Worm (Caenorhabditis elegans): ENCODE measurements around the gene Y57G11C.5.
"Not testable (repeated sequence)": the region's sequence is repeated elsewhere in the genome, so short reads cannot be mapped to it uniquely, and the experiment has no call there.

Y57G11C.5 gene

DNA sequence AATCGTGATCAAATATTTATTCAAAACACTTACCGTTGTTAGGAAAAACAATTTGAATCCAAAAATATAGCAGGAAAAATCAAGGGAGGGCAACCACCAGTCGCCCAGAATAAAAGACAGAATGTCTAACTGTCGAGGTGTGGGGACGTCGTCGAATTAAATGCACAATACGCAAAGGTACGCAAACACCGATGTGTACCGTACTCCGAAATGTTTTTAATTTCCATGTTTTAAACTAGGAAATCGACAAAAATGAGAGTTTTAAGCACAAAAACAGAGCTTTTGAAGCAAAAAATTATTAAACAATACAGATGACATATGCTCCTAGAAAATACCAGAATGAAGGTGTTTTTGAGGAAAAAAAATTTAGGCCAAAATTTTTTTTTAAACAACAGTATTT lies 9.2 kb upstream of the Y57G11C.5 start, which contains the start of gene Y57G11C.51:
Gene Y57G11C.51, minus strand, starts transcription at position 101 of the 400 bp plus-strand sequence.
- not testable (repeated sequence) for TF ChIP-seq unc-62 (GFP tag; optimal IDR thresholded peaks at IDR 0.05)

DNA sequence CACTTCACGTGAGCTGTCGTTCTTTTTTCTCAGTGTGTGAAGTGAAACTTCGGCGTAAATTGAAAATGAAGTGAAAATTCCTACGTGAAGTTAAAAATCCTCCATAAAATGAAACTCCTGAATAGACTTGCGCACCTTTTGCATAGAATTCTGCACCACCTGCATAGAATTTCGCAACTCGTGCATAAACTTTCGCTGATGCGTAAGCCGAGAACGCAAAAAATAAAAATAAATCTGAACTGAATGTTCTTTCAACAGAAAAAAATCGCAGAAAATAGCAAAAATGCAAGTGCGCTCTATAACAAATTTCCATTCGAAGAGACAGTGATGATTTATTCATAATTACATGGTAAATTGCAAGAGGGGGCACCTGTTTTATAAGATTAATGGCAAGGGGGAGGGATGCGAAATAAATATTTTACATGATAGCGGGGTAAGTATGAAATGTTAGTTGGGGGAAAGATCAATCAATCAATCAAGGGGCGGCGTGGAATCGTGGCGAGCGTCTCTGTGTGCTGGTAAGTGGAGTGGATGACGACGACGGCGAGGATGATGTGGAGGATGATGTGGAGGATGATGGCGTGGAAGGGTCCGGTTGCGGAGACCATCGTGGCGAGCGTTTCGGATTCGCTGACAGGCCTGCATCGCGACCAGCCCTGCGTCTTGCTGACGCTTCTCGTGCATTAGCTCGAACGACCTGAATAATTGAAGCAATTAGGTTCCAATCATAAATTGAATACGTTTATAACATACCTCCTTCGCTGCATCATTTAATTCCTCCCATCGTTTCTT lies 8.2 kb upstream of the Y57G11C.5 start, which contains the start of gene Y57G11C.36:
Gene Y57G11C.36, minus strand, starts transcription at position 502 of the 792 bp plus-strand sequence.
- TF ChIP-seq unc-62 (GFP tag; optimal IDR thresholded peaks at IDR 0.05), result no peak

DNA sequence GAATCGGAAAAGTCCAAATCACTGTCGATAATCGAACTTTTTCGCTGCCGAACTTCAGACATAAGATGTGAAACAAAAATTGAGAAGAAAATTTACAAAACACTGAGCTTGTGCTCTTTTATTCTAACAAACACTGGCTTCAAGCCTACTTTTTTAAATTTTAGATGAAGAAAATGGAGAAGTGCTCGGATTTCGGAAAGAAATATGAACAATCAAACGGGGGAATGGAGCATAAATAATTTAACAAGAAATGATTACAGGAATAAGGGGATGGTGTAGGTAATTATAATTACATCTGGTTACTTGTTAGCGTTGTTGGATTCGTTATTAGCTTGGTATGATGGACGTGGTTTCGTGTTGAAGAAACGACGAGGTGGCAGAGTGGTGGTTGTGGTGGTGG lies 6.1 kb upstream of the Y57G11C.5 start, which contains the start of gene degl-1:
Gene degl-1, minus strand, starts transcription at position 101 of the 400 bp plus-strand sequence.
- TF ChIP-seq unc-62 (GFP tag; optimal IDR thresholded peaks at IDR 0.05), result no peak

DNA sequence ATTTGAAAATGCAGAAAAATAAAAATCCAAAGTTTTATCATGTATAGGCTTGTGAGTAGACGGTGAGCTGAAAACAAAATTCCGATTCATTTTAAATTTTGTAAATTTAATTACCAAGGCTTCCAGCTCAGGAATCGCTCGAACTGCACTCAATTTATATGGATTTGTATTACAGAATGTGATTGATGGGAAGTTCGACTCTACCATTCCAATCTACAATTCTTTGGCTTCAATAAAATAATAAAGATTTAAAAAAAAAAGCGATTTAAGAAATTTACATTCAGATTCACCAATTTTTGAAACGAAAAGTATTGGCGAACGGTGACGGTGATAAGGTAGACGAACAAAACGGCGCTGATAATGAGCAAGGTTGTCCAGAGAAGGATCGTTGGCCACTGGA lies 5.4 kb upstream of the Y57G11C.5 start:
- no peak for TF ChIP-seq unc-62 (GFP tag; optimal IDR thresholded peaks at IDR 0.05)

DNA sequence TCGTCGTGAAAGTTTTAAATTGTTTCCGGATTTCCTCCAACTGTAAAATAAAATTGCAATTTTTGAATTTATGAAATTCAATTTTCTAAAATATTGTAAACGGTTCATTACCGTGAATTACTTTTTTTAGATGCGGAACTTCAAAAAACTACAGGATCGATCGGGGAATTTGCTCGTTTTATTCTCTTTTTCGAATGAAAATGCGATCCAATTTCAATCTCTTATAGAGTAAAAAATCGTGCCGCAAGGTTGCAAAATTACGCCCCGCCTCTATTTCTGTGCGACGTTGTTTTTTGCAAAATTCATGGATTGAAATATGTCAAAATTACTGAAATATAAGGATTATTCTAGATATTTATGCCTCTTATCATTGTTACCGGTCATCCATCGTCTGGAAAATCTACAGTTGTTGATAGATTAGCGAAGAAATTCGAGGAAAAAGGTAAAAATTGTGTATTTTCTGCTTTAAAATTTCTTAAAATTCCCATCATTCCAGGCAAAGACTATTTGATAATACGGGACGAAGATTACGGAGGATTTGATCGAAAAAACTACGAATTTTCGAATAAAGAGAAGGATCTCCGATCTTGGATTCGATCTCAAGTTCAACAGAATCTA lies 4.1 kb upstream of the Y57G11C.5 start, which contains the start of gene Y57G11C.43:
Gene Y57G11C.43, plus strand, starts transcription at position 224 of the 618 bp plus-strand sequence.
- TF ChIP-seq unc-62 (GFP tag; optimal IDR thresholded peaks at IDR 0.05), result no peak

DNA sequence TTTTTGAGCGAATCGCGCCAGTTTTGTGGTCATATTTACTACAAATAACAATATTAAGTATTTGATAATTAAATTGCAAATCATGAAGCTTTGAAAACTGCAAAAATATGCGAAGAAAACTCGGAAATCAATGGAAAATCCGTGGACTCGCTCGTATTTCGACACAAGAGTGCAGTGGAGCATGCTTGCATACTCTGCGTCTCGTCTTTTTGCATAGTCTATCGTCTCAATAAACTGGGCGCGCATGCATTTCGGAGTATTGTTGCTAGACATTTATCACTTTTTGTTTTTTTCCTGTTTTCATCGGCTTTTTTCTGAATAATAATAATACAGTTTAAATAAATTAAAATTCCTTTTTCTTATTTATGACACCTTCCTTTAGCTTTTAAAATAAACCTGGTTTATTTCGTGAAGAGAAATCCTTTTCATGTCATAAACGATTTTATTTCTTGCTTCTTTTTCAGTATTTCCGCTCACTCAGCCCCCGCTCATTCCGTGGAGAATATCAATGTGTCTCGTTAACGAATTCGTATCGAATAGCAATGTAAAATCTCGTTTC lies 2.5 kb upstream of the Y57G11C.5 start, which contains the start of the genes mrps-7 and Y57G11C.3:
Gene mrps-7, minus strand, starts transcription at position 38 of the 559 bp plus-strand sequence.
Gene Y57G11C.3, plus strand, starts transcription at position 509 of the 559 bp plus-strand sequence.
- TF ChIP-seq unc-62 (GFP tag; optimal IDR thresholded peaks at IDR 0.05), result no peak

DNA sequence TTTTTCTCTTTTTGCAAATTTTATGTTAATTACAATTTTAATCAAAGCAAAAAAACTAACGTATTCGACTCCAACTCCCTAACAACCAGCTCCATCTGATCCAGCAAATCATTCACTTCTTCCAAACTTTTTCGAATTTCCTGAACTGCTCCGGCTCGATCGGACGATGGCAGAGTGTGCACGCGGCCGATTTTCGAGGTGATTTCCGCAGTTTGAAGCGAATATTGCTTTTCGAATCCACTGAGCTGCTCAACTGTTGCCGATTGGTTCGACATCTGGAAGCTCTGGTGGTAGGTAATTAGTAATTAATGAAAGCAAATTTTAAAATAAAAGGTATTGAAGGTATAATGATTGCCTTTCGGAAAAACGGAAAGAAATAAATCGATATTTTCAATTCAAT lies 1.1 kb upstream of the Y57G11C.5 start, which contains the start of gene vti-1:
Gene vti-1, minus strand, starts transcription at position 284 of the 400 bp plus-strand sequence.
- TF ChIP-seq unc-62 (GFP tag; optimal IDR thresholded peaks at IDR 0.05), result no peak

DNA sequence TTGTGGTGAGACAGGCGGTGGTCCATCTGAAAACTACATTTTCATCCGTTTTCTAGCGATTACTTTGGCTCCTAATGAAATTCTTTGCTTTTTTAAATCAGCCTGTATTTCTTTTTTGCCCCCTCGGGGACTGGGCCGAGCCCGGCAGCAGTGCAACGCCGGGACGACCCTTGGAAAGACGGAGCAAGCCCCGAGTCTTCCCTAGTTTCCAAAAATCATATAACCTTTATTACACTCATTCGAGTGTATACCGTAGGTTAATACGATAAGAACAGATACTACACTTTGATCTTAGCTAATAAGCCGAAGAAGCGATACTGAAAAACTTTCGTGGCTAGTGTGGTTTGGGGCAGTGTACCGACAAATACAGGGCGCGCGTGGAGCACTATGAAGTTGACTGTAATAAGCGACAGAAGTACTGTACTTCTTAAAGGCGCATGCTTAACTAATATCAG lies 490 bp downstream of the Y57G11C.5 start:
- TF ChIP-seq unc-62 (GFP tag; optimal IDR thresholded peaks at IDR 0.05), result no peak

DNA sequence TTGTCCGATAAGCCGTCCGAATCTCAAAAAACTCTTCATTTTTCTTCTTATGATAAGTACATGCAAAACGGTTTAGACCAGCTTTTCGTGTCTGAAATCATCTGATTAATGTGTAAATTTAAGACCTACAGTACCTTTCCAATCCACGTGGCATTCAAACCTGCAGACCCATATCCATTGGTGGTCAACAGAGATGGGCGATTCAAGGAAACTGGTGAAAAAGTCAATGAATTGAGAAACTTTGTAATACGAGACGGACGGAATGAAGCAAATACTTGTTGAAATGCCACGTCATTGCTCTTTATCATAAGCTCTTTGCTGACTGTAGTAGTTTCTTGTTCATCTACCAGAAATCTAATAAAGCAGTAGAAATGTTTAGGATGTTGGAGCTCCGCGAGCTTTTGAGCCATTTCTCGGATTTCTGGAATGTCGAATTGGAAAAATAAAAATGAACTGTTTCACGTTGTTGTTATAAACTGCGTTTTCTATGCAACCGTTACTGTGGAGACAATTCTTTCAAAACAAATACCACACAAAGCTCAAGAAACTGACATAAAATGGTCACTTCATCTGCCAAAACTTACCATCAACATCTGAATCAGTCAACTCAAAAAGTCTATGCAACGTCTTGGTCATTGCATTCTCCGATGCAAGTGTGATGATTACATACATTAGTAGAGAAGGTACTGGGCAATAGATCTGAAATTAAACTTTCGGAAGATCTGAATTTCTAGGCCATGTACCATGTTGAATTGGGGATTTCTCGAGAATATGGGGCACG lies 1.1 kb downstream of the Y57G11C.5 start:
- TF ChIP-seq unc-62 (GFP tag; optimal IDR thresholded peaks at IDR 0.05), result no peak

DNA sequence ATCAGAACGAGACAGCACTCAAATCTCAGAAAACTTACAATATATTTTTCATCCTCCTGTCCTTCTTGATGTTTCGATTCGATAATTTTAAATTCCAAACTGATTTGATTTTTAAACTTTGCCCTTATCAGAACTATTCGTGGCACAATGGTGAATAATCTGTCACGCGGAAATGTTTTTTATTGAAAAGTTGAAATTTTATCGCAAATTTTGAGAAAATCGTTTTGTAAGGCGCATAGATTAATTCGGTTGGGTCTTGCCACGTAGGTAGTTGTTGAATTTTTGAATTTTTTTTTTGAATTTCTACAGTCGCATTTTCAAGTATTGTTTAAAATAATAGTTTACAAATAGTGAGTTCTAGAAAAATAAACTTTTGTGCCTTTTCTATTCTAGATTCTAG lies 4.4 kb downstream of the Y57G11C.5 start, which contains the start of gene ptp-5.2:
Gene ptp-5.2, minus strand, starts transcription at position 101 of the 400 bp plus-strand sequence.
- TF ChIP-seq unc-62 (GFP tag; optimal IDR thresholded peaks at IDR 0.05), result no peak

DNA sequence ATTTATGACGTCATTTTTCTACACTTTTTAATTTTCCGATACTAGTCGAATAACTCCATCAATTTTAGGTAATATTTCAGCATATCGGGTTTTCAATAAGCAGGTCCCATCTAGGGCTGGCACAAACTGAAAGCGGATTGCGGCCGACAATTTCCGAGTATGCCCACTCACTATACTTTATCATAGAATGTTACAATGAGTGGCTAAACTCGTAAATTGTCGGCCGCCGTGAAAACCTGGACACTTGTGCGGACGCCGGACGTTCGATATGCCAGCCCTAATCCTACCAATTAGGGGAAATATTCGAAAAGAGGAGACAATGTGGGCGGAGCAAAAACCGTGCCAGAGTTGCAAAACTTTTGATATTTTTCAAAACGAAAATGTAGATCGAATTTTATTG lies 5.6 kb downstream of the Y57G11C.5 start:
- no peak for TF ChIP-seq unc-62 (GFP tag; optimal IDR thresholded peaks at IDR 0.05)

DNA sequence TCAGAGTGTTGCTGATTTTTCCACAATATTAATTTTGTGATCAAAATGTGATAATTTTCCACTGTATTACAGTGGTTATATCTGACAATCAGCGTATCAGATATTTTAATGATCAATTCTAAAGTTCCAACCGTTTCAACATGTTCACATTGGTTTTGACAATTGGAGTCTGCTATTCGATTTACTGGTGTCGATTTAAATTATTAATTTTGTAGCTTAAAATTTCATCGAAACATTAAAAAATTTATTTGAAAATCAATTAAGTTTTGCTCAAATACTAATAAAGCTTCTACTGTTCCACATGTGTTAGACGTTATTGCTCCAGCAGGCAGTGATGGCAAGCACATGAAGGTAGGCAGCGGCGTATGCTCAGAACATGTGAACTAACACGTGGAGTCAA lies 7.5 kb downstream of the Y57G11C.5 start:
- TF ChIP-seq unc-62 (GFP tag; optimal IDR thresholded peaks at IDR 0.05), result no peak

DNA sequence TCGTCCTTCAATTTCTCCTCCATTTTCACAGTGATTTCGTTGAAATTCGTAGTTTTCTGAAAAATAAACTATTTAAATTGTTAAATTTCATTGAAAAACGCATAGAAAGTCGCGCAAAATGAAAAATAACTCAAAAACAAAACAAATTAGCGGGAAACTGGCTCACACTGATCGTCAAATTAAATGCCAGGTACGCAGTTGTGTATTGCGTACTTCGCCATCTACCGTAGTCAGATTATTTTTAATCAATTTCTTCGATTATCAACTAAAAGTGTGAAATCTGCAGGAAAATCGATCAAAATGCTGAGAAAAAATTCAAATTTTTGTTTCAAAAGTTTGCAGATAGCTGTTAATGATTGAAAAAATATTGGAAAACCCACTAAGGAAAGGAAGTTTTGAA lies 10.3 kb downstream of the Y57G11C.5 start, which contains the start of gene Y57G11C.499:
Gene Y57G11C.499, minus strand, starts transcription at position 23 of the 400 bp plus-strand sequence.
- no peak for TF ChIP-seq unc-62 (GFP tag; optimal IDR thresholded peaks at IDR 0.05)

DNA sequence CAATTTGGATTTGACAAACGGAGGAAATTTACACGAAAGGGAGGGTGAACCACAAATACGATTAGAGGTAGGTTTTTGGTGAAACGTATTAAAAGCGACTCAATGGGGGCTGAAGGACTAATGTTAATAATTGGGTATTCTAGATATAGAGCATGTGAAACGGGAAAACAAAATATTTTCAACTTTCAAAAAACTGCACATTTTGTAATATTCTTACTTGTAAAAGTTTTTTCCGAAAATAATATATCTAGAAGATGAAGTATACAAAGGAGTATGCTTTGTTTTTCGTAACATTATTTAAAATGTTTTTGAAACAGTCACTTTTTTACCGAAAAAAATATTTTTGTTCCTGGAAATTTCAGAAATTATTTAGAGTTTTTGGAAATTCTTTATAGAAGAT lies 23.3 kb downstream of the Y57G11C.5 start:
- no peak for TF ChIP-seq unc-62 (GFP tag; optimal IDR thresholded peaks at IDR 0.05)

DNA sequence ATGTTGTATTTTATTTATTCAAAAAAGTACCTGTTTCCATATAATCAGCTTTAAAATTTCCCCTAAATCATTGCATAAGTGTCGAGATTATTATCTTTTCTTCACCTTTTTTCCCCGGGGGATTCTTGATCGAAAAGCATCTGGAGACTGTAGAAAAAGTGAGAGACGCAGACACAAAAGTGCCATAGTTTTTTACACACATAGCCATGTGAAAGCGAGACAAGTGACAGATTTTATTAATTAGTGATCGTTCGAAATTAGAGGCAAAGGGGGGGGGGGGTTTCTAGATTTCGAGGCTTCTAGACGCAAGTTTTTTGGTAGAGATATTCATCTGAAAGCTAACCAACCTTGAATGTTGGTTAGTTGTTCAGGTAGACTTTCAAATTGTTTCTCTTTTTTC lies 36.0 kb downstream of the Y57G11C.5 start:
- no peak for TF ChIP-seq unc-62 (GFP tag; optimal IDR thresholded peaks at IDR 0.05)
